Worm (Caenorhabditis elegans): Measurements from ENCODE around the gene F13C5.2.

ce11 chrX:601860-602259 lies 8.1 kb downstream of the F13C5.2 start, which contains the start of gene F13C5.1:
- TF ChIP-seq ztf-29 (GFP tag; IDR thresholded peaks at IDR 0.05) (no peak), ref-1 (GFP tag; conservative IDR thresholded peaks at IDR 0.05) (no peak), cog-1 (tag; optimal IDR thresholded peaks at IDR 0.05) (no peak), flt-1 (GFP tag; IDR thresholded peaks at IDR 0.05) (no peak)
